Worm (Caenorhabditis elegans): ENCODE data around the gene F53C3.8.

DNA sequence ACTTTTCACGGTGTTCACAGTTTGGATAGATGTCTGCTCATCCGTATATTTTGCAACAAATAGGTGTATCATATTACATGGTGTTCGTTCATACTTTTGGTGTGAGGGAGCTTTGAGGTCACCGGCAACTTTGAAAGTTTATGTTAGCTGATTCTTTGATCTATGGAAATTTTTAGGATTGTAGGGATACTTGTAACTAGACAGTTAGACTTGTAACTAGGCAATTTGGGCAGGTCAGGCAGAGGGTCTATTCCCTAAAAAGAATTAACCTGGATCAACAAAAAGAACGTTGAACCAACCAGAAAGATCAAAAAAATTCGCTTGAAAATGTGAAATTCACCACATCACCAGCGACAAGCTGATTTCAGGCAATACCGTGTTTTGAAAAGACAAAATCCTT is 2.7 kb downstream of the F53C3.8 start:
- TF ChIP-seq unc-62 (GFP tag; optimal IDR thresholded peaks at IDR 0.05) (no peak), ama-1 (optimal IDR thresholded peaks at IDR 0.05) (no peak), nhr-12 (tag; optimal IDR thresholded peaks at IDR 0.05) (no peak), pha-4 (tag; optimal IDR thresholded peaks at IDR 0.05) (no peak), zag-1 (tag; optimal IDR thresholded peaks at IDR 0.05) (no peak), nhr-11 (tag; optimal IDR thresholded peaks at IDR 0.05) (no peak), ztf-11 (tag; optimal IDR thresholded peaks at IDR 0.05) (no peak), tbx-2 (tag; optimal IDR thresholded peaks at IDR 0.05) (no peak), nhr-76 (tag; optimal IDR thresholded peaks at IDR 0.05) (no peak), sea-2 (GFP tag; optimal IDR thresholded peaks at IDR 0.05) (no peak), aly-2 (tag; optimal IDR thresholded peaks at IDR 0.05) (no peak), skn-1 (tag; optimal IDR thresholded peaks at IDR 0.05) (no peak), fos-1 (tag; optimal IDR thresholded peaks at IDR 0.05) (no peak), nhr-237 (tag; optimal IDR thresholded peaks at IDR 0.05) (no peak)

Data from whole organism, L3 larva.